Worm (Caenorhabditis elegans) whole organism, young adult: ENCODE results near the gene Y37D8A.26.
A peak's percentile ranks its signal among the peaks of the same experiment; 100 is the strongest.

Experiments used
- B0336.3 ChIP-seq: fragments of 200-800 bp; sonication (Bioruptor generic); IDR thresholded peaks from 2 replicates; pipeline ENCODE4 v1.3.6; 2022; ENCODE audit warnings: missing genetic modification characterization, missing compliant biosample characterization
- C06A6.2 ChIP-seq: fragments of 200-800 bp; sonication (Bioruptor generic); conservative IDR thresholded peaks from 2 replicates; pipeline ENCODE4 v1.3.6; 2022; ENCODE audit warnings: missing genetic modification characterization, missing compliant biosample characterization
- C17E4.6 ChIP-seq: fragments of 200-800 bp; sonication (Bioruptor generic); IDR thresholded peaks from 2 replicates; pipeline ENCODE4 v1.3.6; 2022; ENCODE audit warnings: missing genetic modification reagents, missing genetic modification characterization, missing compliant biosample characterization
- F39B2.1 ChIP-seq: fragments of 200-800 bp; sonication (Bioruptor generic); IDR thresholded peaks from 2 replicates; pipeline ENCODE4 v1.3.6; 2022; ENCODE audit warnings: missing genetic modification reagents, missing genetic modification characterization, missing compliant biosample characterization
- F49E8.2 ChIP-seq: sonication (generic microtip); optimal IDR thresholded peaks from 3 replicates; lab custom pipeline; 2017; ENCODE audit warnings: missing genetic modification characterization, mild to moderate bottlenecking, missing compliant biosample characterization, antibody characterized with exemption, moderate library complexity; ENCODE audit not compliant: insufficient read depth
- K12H6.12 ChIP-seq: fragments of 200-800 bp; sonication (Bioruptor generic); optimal IDR thresholded peaks from 2 replicates; lab custom pipeline; 2018; ENCODE audit warnings: mild to moderate bottlenecking, missing genetic modification characterization, missing compliant biosample characterization
- Y53F4B.3 ChIP-seq: fragments of 200-800 bp; sonication (Bioruptor generic); IDR thresholded peaks from 2 replicates; pipeline ENCODE4 v1.3.6; 2022; ENCODE audit warnings: missing genetic modification reagents, missing genetic modification characterization, missing compliant biosample characterization
- Y56A3A.18 ChIP-seq: fragments of 200-800 bp; sonication (Bioruptor generic); IDR thresholded peaks from 2 replicates; pipeline ENCODE4 v1.3.6; 2022; ENCODE audit warnings: missing genetic modification reagents, missing genetic modification characterization, missing compliant biosample characterization
- Y79H2A.3 ChIP-seq: fragments of 200-800 bp; sonication (Bioruptor generic); conservative IDR thresholded peaks from 2 replicates; pipeline ENCODE4 v1.3.6; 2022; ENCODE audit warnings: missing genetic modification reagents, missing genetic modification characterization, missing compliant biosample characterization
- ama-1 ChIP-seq, 3 experiments: fragments of 150-350 bp in 1 of 3; sonication (generic microtip) in 2 of 3; optimal IDR thresholded peaks; 2 replicates each; lab custom pipeline; 2014 to 2018; ENCODE audit warnings: missing biosample characterization in 2 of 3, missing genetic modification characterization in 2 of 3, missing genetic modification reagents in 2 of 3
- ccch-3 ChIP-seq: fragments of 200-800 bp; sonication (Bioruptor generic); optimal IDR thresholded peaks from 2 replicates; lab custom pipeline; 2018; ENCODE audit warnings: mild to moderate bottlenecking, missing genetic modification characterization, missing compliant biosample characterization
- cebp-2 ChIP-seq: fragments of 200-800 bp; sonication (Bioruptor generic); IDR thresholded peaks from 2 replicates; pipeline ENCODE4 v1.3.6; 2022; ENCODE audit warnings: missing genetic modification characterization, missing compliant biosample characterization
- ceh-100 ChIP-seq: fragments of 200-800 bp; sonication (Bioruptor generic); IDR thresholded peaks from 2 replicates; pipeline ENCODE4 v1.3.6; 2022; ENCODE audit warnings: missing genetic modification reagents, missing genetic modification characterization, missing compliant biosample characterization
- ceh-27 ChIP-seq: fragments of 200-800 bp; sonication (Bioruptor generic); optimal IDR thresholded peaks from 2 replicates; lab custom pipeline; 2018; ENCODE audit warnings: mild to moderate bottlenecking, missing genetic modification characterization, moderate library complexity, missing compliant biosample characterization
- ceh-79 ChIP-seq: sonication (generic microtip); optimal IDR thresholded peaks from 2 replicates; lab custom pipeline; 2017; ENCODE audit warnings: mild to moderate bottlenecking, missing genetic modification characterization, missing compliant biosample characterization
- dox-1 ChIP-seq: fragments of 200-800 bp; sonication (Bioruptor generic); IDR thresholded peaks from 2 replicates; pipeline ENCODE4 v1.3.6; 2022; ENCODE audit warnings: missing genetic modification reagents, missing genetic modification characterization, missing compliant biosample characterization
- egrh-3 ChIP-seq: fragments of 200-800 bp; sonication (Bioruptor generic); IDR thresholded peaks from 2 replicates; pipeline ENCODE4 v1.3.6; 2022; ENCODE audit warnings: missing genetic modification reagents, missing genetic modification characterization, missing compliant biosample characterization
- ekl-4 ChIP-seq: fragments of 200-800 bp; sonication (Bioruptor generic); IDR thresholded peaks from 2 replicates; pipeline ENCODE4 v1.3.6; 2022; ENCODE audit warnings: missing genetic modification reagents, missing genetic modification characterization, missing compliant biosample characterization
- ets-4 ChIP-seq: fragments of 200-800 bp; sonication (Bioruptor generic); optimal IDR thresholded peaks from 2 replicates; lab custom pipeline; 2018; ENCODE audit warnings: mild to moderate bottlenecking, missing genetic modification characterization, missing compliant biosample characterization
- him-1 ChIP-seq: sonication (generic microtip); optimal IDR thresholded peaks from 2 replicates; lab custom pipeline; 2016; ENCODE audit warnings: missing genotype, missing genetic modification reagents, missing genetic modification characterization, missing compliant biosample characterization
- hlh-12 ChIP-seq: sonication (generic microtip); optimal IDR thresholded peaks from 2 replicates; lab custom pipeline; 2016; ENCODE audit warnings: missing genetic modification characterization, missing compliant biosample characterization
- hlh-26 ChIP-seq: fragments of 200-800 bp; sonication (Bioruptor generic); conservative IDR thresholded peaks from 2 replicates; pipeline ENCODE4 v1.3.6; 2022; ENCODE audit warnings: missing genetic modification reagents, missing genetic modification characterization, missing compliant biosample characterization
- hmg-1.2 ChIP-seq: fragments of 200-800 bp; sonication (Bioruptor generic); IDR thresholded peaks from 2 replicates; pipeline ENCODE4 v1.3.6; 2022; ENCODE audit warnings: missing genetic modification reagents, missing genetic modification characterization, missing compliant biosample characterization
- hmg-20 ChIP-seq: fragments of 200-800 bp; sonication (Bioruptor generic); IDR thresholded peaks from 2 replicates; pipeline ENCODE4 v1.3.6; 2022; ENCODE audit warnings: missing genetic modification reagents, missing genetic modification characterization, missing compliant biosample characterization
- hrde-1 ChIP-seq: sonication (generic microtip); optimal IDR thresholded peaks from 2 replicates; lab custom pipeline; 2016; ENCODE audit warnings: missing genetic modification characterization, mild to moderate bottlenecking, missing compliant biosample characterization, moderate library complexity, missing genotype, missing genetic modification reagents, borderline replicate concordance
- hsf-1 ChIP-seq: fragments of 200-800 bp; sonication (Bioruptor generic); IDR thresholded peaks from 2 replicates; pipeline ENCODE4 v1.3.6; 2022; ENCODE audit warnings: missing genetic modification reagents, missing genetic modification characterization, missing compliant biosample characterization
- let-607 ChIP-seq, 2 experiments: fragments of 200-800 bp in 1 of 2; sonication (Bioruptor generic) in 1 of 2; sonication (generic microtip) in 1 of 2; optimal IDR thresholded peaks; 2 replicates each; lab custom pipeline; 2016 to 2018; ENCODE audit warnings: mild to moderate bottlenecking in 2 of 2, missing compliant biosample characterization in 2 of 2, missing genetic modification characterization in 2 of 2, moderate library complexity in 2 of 2, missing genotype in 1 of 2
- lin-35 ChIP-seq, 3 experiments: fragments of 150-350 bp in 2 of 3; sonication (generic microtip) in 1 of 3; optimal IDR thresholded peaks; 2 replicates each; lab custom pipeline; 2014 to 2018; ENCODE audit warnings: missing biosample characterization in 3 of 3, missing genetic modification characterization in 3 of 3, missing genetic modification reagents in 3 of 3
- lir-1 ChIP-seq: fragments of 200-800 bp; sonication (Bioruptor generic); conservative IDR thresholded peaks from 2 replicates; pipeline ENCODE4 v1.3.6; 2022; ENCODE audit warnings: missing genetic modification reagents, missing genetic modification characterization, missing compliant biosample characterization
- lsy-27 ChIP-seq: sonication (generic microtip); optimal IDR thresholded peaks from 2 replicates; lab custom pipeline; 2017; ENCODE audit warnings: missing genetic modification characterization, mild to moderate bottlenecking, missing compliant biosample characterization, antibody characterized with exemption, missing genotype, borderline replicate concordance; ENCODE audit not compliant: insufficient read depth
- madf-10 ChIP-seq: sonication (generic microtip); optimal IDR thresholded peaks from 2 replicates; lab custom pipeline; 2016; ENCODE audit warnings: mild to moderate bottlenecking, missing genetic modification characterization, missing compliant biosample characterization
- madf-6 ChIP-seq: fragments of 200-800 bp; sonication (Bioruptor generic); IDR thresholded peaks from 2 replicates; pipeline ENCODE4 v1.3.6; 2022; ENCODE audit warnings: missing genetic modification reagents, missing genetic modification characterization, missing compliant biosample characterization
- nfya-2 ChIP-seq: fragments of 200-800 bp; sonication (Bioruptor generic); IDR thresholded peaks from 2 replicates; pipeline ENCODE4 v1.3.6; 2022; ENCODE audit warnings: missing genetic modification reagents, missing genetic modification characterization, missing compliant biosample characterization
- nfyb-1 ChIP-seq: fragments of 200-800 bp; sonication (Bioruptor generic); IDR thresholded peaks from 2 replicates; pipeline ENCODE4 v1.3.6; 2022; ENCODE audit warnings: missing genetic modification reagents, missing genetic modification characterization, missing compliant biosample characterization
- nhr-179 ChIP-seq: sonication (generic microtip); optimal IDR thresholded peaks from 2 replicates; lab custom pipeline; 2016; ENCODE audit warnings: mild to moderate bottlenecking, missing genetic modification characterization, missing compliant biosample characterization
- nhr-27 ChIP-seq: fragments of 200-800 bp; sonication (Bioruptor generic); optimal IDR thresholded peaks from 2 replicates; lab custom pipeline; 2018; ENCODE audit warnings: mild to moderate bottlenecking, missing genetic modification characterization, moderate library complexity, missing compliant biosample characterization
- nhr-90 ChIP-seq: sonication (generic microtip); optimal IDR thresholded peaks from 2 replicates; lab custom pipeline; 2016; ENCODE audit warnings: missing genotype, mild to moderate bottlenecking, missing genetic modification characterization, missing compliant biosample characterization
- pbrm-1 ChIP-seq: fragments of 200-800 bp; sonication (Bioruptor generic); IDR thresholded peaks from 2 replicates; pipeline ENCODE4 v1.3.6; 2022; ENCODE audit warnings: missing genetic modification reagents, missing genetic modification characterization, missing compliant biosample characterization
- repo-1 ChIP-seq: sonication (generic microtip); optimal IDR thresholded peaks from 2 replicates; lab custom pipeline; 2017; ENCODE audit warnings: mild to moderate bottlenecking, missing genetic modification characterization, missing compliant biosample characterization
- rpc-1 ChIP-seq, 2 experiments: fragments of 150-350 bp in 1 of 2; sonication (generic microtip) in 1 of 2; optimal IDR thresholded peaks; 2 replicates each; lab custom pipeline; 2014 to 2018; ENCODE audit warnings: missing biosample characterization in 1 of 2, missing genetic modification characterization in 1 of 2, missing genetic modification reagents in 1 of 2, missing genotype in 1 of 2
- snpc-1.1 ChIP-seq: sonication (generic microtip); optimal IDR thresholded peaks from 2 replicates; lab custom pipeline; 2017; ENCODE audit warnings: missing genetic modification characterization, mild to moderate bottlenecking, missing compliant biosample characterization, antibody characterized with exemption, moderate library complexity, missing genotype, missing genetic modification reagents; ENCODE audit not compliant: insufficient read depth
- somi-1 ChIP-seq: fragments of 200-800 bp; sonication (Bioruptor generic); optimal IDR thresholded peaks from 2 replicates; lab custom pipeline; 2018; ENCODE audit warnings: mild to moderate bottlenecking, missing genetic modification characterization, missing compliant biosample characterization
- tbp1 ChIP-seq: fragments of 200-800 bp; sonication (Bioruptor generic); optimal IDR thresholded peaks from 2 replicates; lab custom pipeline; 2018; ENCODE audit warnings: mild to moderate bottlenecking, missing genetic modification characterization, missing compliant biosample characterization
- unc-130 ChIP-seq: sonication (generic microtip); optimal IDR thresholded peaks from 2 replicates; lab custom pipeline; 2016; ENCODE audit warnings: missing genetic modification reagents, missing genetic modification characterization, missing compliant biosample characterization
- zfh-2 ChIP-seq: fragments of 200-800 bp; sonication (Bioruptor generic); conservative IDR thresholded peaks from 2 replicates; pipeline ENCODE4 v1.3.6; 2022; ENCODE audit warnings: missing genetic modification reagents, missing genetic modification characterization, missing compliant biosample characterization
- ztf-25 ChIP-seq: fragments of 200-800 bp; sonication (Bioruptor generic); IDR thresholded peaks from 2 replicates; pipeline ENCODE4 v1.3.6; 2022; ENCODE audit warnings: missing genetic modification reagents, missing genetic modification characterization, missing compliant biosample characterization
- ztf-6 ChIP-seq: fragments of 200-800 bp; sonication (Bioruptor generic); IDR thresholded peaks from 2 replicates; pipeline ENCODE4 v1.3.6; 2022; ENCODE audit warnings: missing genetic modification reagents, missing genetic modification characterization, missing compliant biosample characterization

Y37D8A.26 gene

DNA sequence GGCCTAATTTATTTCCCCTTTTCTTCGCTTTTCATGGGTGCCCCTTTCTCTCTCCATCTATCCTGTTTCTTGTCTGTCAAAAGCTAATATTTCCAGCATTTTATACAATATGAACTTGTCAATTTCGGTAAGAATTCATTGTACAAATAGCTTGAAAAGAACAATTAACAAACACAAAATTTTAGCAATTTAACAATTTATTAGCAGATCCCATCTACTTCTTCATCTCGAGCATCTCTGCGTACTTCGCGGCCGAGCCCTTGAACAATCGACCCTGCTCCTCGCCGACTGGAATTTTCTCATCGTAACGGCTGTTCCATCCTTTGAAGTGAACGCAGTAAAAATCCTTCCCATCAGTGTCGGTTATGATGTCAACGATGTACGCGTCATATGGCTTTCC lies 19.1 kb upstream of the Y37D8A.26 start:
- TF ChIP-seq somi-1 (GFP tag; lab: Kevin White, UChicago), result no peak
- no peak for TF ChIP-seq lir-1 (GFP tag; lab: Robert Waterston, UW)
- TF ChIP-seq Y53F4B.3 (GFP tag; lab: Robert Waterston, UW), result no peak
- TF ChIP-seq him-1 (tag; lab: Kevin White, UChicago), result no peak
- TF ChIP-seq K12H6.12 (tag; lab: Kevin White, UChicago), result no peak
- peak; percentile 59; the same call in 1 of the 2 replicates for TF ChIP-seq B0336.3 (GFP tag; lab: Robert Waterston, UW)
- TF ChIP-seq nfyb-1 (GFP tag; lab: Robert Waterston, UW), result no peak
- no peak for TF ChIP-seq hmg-20 (GFP tag; lab: Robert Waterston, UW)
- peak; percentile 31 for TF ChIP-seq tbp1
- peak; percentile 90 for TF ChIP-seq F49E8.2 (tag; lab: Kevin White, UChicago)
- no peak for TF ChIP-seq ceh-27 (GFP tag; lab: Kevin White, UChicago)
- TF ChIP-seq C06A6.2 (GFP tag; lab: Robert Waterston, UW), result no peak
- no peak for TF ChIP-seq madf-10 (tag; lab: Kevin White, UChicago)
- TF ChIP-seq hlh-12 (tag; lab: Kevin White, UChicago), result no peak
- TF ChIP-seq lsy-27, result no peak
- no peak for TF ChIP-seq F39B2.1 (GFP tag; lab: Robert Waterston, UW)
- no peak for TF ChIP-seq nfya-2 (GFP tag; lab: Robert Waterston, UW)
- TF ChIP-seq hlh-26 (GFP tag; lab: Robert Waterston, UW), result no peak
- peak; percentile 33; the same call in 1 of the 2 replicates for TF ChIP-seq pbrm-1 (GFP tag; lab: Robert Waterston, UW)
- 0 out of 2 replicates have a peak, but pooled peaks have one; percentile 49 for TF ChIP-seq ekl-4 (GFP tag; lab: Robert Waterston, UW)
- TF ChIP-seq madf-6 (GFP tag; lab: Robert Waterston, UW), result peak; percentile 57
- TF ChIP-seq Y56A3A.18 (GFP tag; lab: Robert Waterston, UW), result no peak
- no peak for TF ChIP-seq C17E4.6 (GFP tag; lab: Robert Waterston, UW)
- peak; percentile 19; the same call in 1 of the 2 replicates for TF ChIP-seq hmg-1.2 (GFP tag; lab: Robert Waterston, UW)
- no peak for TF ChIP-seq nhr-90 (tag; lab: Kevin White, UChicago)
- no peak for TF ChIP-seq unc-130 (GFP tag; lab: Kevin White, UChicago)
- no peak for TF ChIP-seq ztf-25 (GFP tag; lab: Robert Waterston, UW)
- TF ChIP-seq rpc-1 (optimal IDR thresholded peaks at IDR 0.05; lab: Kevin White, UChicago), result no peak
- TF ChIP-seq rpc-1 (tag; optimal IDR thresholded peaks at IDR 0.05; lab: Kevin White, UChicago), result no peak
- no peak for TF ChIP-seq ama-1 (optimal IDR thresholded peaks at IDR 0.05; lab: Kevin White, UChicago)
- TF ChIP-seq ama-1 (GFP tag; optimal IDR thresholded peaks at IDR 0.05; lab: Kevin White, UChicago), result peak; percentile 64 to 70
- TF ChIP-seq ceh-100, result 0 out of 2 replicates have a peak, but pooled peaks have one; percentile 29
- no peak for TF ChIP-seq ccch-3
- TF ChIP-seq cebp-2 (GFP tag; lab: Robert Waterston, UW), result no peak
- 0 out of 2 replicates have a peak, but pooled peaks have one; percentile 42 for TF ChIP-seq Y79H2A.3
- TF ChIP-seq let-607 (tag; optimal IDR thresholded peaks at IDR 0.05; lab: Kevin White, UChicago), result no peak
- no peak for TF ChIP-seq ets-4
- no peak for TF ChIP-seq lin-35 (GFP tag; optimal IDR thresholded peaks at IDR 0.05; lab: Kevin White, UChicago)
- peak; percentile 47 for TF ChIP-seq hrde-1
- no peak for TF ChIP-seq dox-1 (GFP tag; lab: Robert Waterston, UW)
- TF ChIP-seq nhr-179 (tag; lab: Kevin White, UChicago), result no peak
- peak; percentile 55; the same call in 1 of the 2 replicates for TF ChIP-seq hsf-1 (GFP tag; lab: Robert Waterston, UW)
- no peak for TF ChIP-seq nhr-27
- TF ChIP-seq repo-1 (tag; lab: Kevin White, UChicago), result peak; percentile 22
- TF ChIP-seq ztf-6 (GFP tag; lab: Robert Waterston, UW), result no peak
- no peak for TF ChIP-seq ceh-79 (tag; lab: Kevin White, UChicago)
- no peak for TF ChIP-seq snpc-1.1
- TF ChIP-seq zfh-2 (GFP tag; lab: Robert Waterston, UW), result no peak
- TF ChIP-seq egrh-3, result no peak
